Worm (Caenorhabditis elegans) whole organism, L4 larva: ENCODE results near the gene Y15E3A.5.

Experiments
- F10B5.3 ChIP-seq: sonication (generic microtip); optimal IDR thresholded peaks from 2 replicates; lab custom pipeline; 2016; ENCODE audit warnings: mild to moderate bottlenecking, missing genetic modification characterization, missing compliant biosample characterization
- F44E2.7 ChIP-seq: fragments of 200-800 bp; sonication (Bioruptor generic); IDR thresholded peaks from 2 replicates; pipeline ENCODE4 v2.1.2; 2022; ENCODE audit warnings: missing genetic modification characterization, missing compliant biosample characterization
- F49E8.2 ChIP-seq: sonication (generic microtip); optimal IDR thresholded peaks from 2 replicates; lab custom pipeline; 2016; ENCODE audit warnings: missing compliant biosample characterization, mild to moderate bottlenecking, missing genetic modification characterization, borderline replicate concordance
- Y48G9A.11 ChIP-seq: fragments of 200-800 bp; sonication (Bioruptor generic); IDR thresholded peaks from 2 replicates; pipeline ENCODE4 v1.3.6; 2022; ENCODE audit warnings: missing genetic modification reagents, missing genetic modification characterization, missing compliant biosample characterization
- Y75B8A.6 ChIP-seq: fragments of 200-800 bp; sonication (Bioruptor generic); IDR thresholded peaks from 2 replicates; pipeline ENCODE4 v1.3.6; 2022; ENCODE audit warnings: missing genetic modification reagents, missing genetic modification characterization, missing compliant biosample characterization
- ZK337.2 ChIP-seq: fragments of 200-800 bp; sonication (Bioruptor generic); IDR thresholded peaks from 2 replicates; pipeline ENCODE4 v1.3.6; 2022; ENCODE audit warnings: missing genetic modification reagents, missing genetic modification characterization, missing compliant biosample characterization
- aha-1 ChIP-seq: fragments of 150-350 bp; peaks from one replicate; lab custom pipeline; 2014; ENCODE audit warnings: missing biosample characterization, missing genetic modification characterization
- ceh-20 ChIP-seq: fragments of 200-800 bp; sonication (Bioruptor generic); IDR thresholded peaks from 2 replicates; pipeline ENCODE4 v1.3.6; 2022; ENCODE audit warnings: missing genetic modification reagents, missing genetic modification characterization, missing compliant biosample characterization
- ceh-28 ChIP-seq: fragments of 150-350 bp; optimal IDR thresholded peaks from 2 replicates; lab custom pipeline; 2014; ENCODE audit warnings: missing biosample characterization, missing genetic modification reagents, missing genetic modification characterization
- ceh-32 ChIP-seq: sonication (generic microtip); optimal IDR thresholded peaks from 2 replicates; lab custom pipeline; 2016; ENCODE audit warnings: mild to moderate bottlenecking, missing genetic modification characterization, missing compliant biosample characterization; ENCODE audit not compliant: poor library complexity
- ceh-62 ChIP-seq: sonication (generic microtip); optimal IDR thresholded peaks from 2 replicates; lab custom pipeline; 2017; ENCODE audit warnings: missing biosample characterization, missing genetic modification characterization
- ceh-82 ChIP-seq: sonication (generic microtip); optimal IDR thresholded peaks from 2 replicates; lab custom pipeline; 2017; ENCODE audit warnings: missing biosample characterization, missing genetic modification characterization
- ces-1 ChIP-seq: fragments of 150-350 bp; sonication (generic microtip); optimal IDR thresholded peaks from 4 replicates; lab custom pipeline; 2014; ENCODE audit warnings: missing biosample characterization, missing genetic modification reagents, missing genetic modification characterization
- daf-12 ChIP-seq: fragments of 150-350 bp; optimal IDR thresholded peaks from 2 replicates; lab custom pipeline; 2014; ENCODE audit warnings: missing biosample characterization, missing genetic modification reagents, missing genetic modification characterization
- daf-16 ChIP-seq, 3 experiments: sonication (generic microtip); optimal IDR thresholded peaks; 2 replicates each; lab custom pipeline; 2016 to 2017; ENCODE audit warnings: missing genetic modification characterization in 3 of 3, missing genetic modification reagents in 3 of 3, mild to moderate bottlenecking in 2 of 3, missing compliant biosample characterization in 2 of 3, missing biosample characterization in 1 of 3, moderate library complexity in 1 of 3
- daf-19 ChIP-seq: fragments of 200-800 bp; sonication (Bioruptor generic); conservative IDR thresholded peaks from 2 replicates; pipeline ENCODE4 v1.3.6; 2022; ENCODE audit warnings: missing genetic modification characterization, missing compliant biosample characterization
- daf-8 ChIP-seq: fragments of 200-800 bp; sonication (Bioruptor generic); IDR thresholded peaks from 2 replicates; pipeline ENCODE4 v1.3.6; 2022; ENCODE audit warnings: missing genetic modification characterization, missing compliant biosample characterization
- dmd-6 ChIP-seq: fragments of 200-800 bp; sonication (Bioruptor generic); IDR thresholded peaks from 2 replicates; pipeline ENCODE4 v1.3.6; 2022; ENCODE audit warnings: missing genetic modification reagents, missing genetic modification characterization, missing compliant biosample characterization
- dmd-8 ChIP-seq: fragments of 200-800 bp; sonication (Bioruptor generic); IDR thresholded peaks from 2 replicates; pipeline ENCODE4 v1.3.6; 2022; ENCODE audit warnings: missing genetic modification characterization, missing compliant biosample characterization
- dmd-9 ChIP-seq: fragments of 200-800 bp; sonication (Bioruptor generic); IDR thresholded peaks from 2 replicates; pipeline ENCODE4 v1.3.6; 2022; ENCODE audit warnings: missing genetic modification reagents, missing genetic modification characterization, missing compliant biosample characterization
- dpl-1 ChIP-seq: fragments of 150-350 bp; optimal IDR thresholded peaks from 2 replicates; lab custom pipeline; 2014; ENCODE audit warnings: missing biosample characterization, missing genetic modification reagents, missing genetic modification characterization
- egl-27 ChIP-seq: sonication (generic microtip); optimal IDR thresholded peaks from 3 replicates; lab custom pipeline; 2017; ENCODE audit warnings: missing biosample characterization, missing genetic modification reagents, missing genetic modification characterization
- egl-43 ChIP-seq: fragments of 200-800 bp; sonication (Bioruptor generic); IDR thresholded peaks from 2 replicates; pipeline ENCODE4 v1.3.6; 2022; ENCODE audit warnings: missing genetic modification reagents, missing genetic modification characterization, missing compliant biosample characterization
- fkh-10 ChIP-seq: fragments of 150-350 bp; optimal IDR thresholded peaks from 2 replicates; lab custom pipeline; 2014; ENCODE audit warnings: missing biosample characterization, missing genetic modification reagents, missing genetic modification characterization
- gei-8 ChIP-seq: fragments of 200-800 bp; sonication (Bioruptor generic); optimal IDR thresholded peaks from 2 replicates; lab custom pipeline; 2018; ENCODE audit warnings: mild to moderate bottlenecking, missing genetic modification characterization, missing compliant biosample characterization
- hlh-30 ChIP-seq: sonication (generic microtip); optimal IDR thresholded peaks from 2 replicates; lab custom pipeline; 2017; ENCODE audit warnings: antibody characterized with exemption, mild to moderate bottlenecking, missing genetic modification characterization, missing compliant biosample characterization; ENCODE audit not compliant: insufficient read depth
- lim-7 ChIP-seq: fragments of 200-800 bp; sonication (Bioruptor generic); IDR thresholded peaks from 2 replicates; pipeline ENCODE4 v1.3.6; 2022; ENCODE audit warnings: missing genetic modification characterization, missing compliant biosample characterization
- lin-38 ChIP-seq: fragments of 200-800 bp; sonication (Bioruptor generic); IDR thresholded peaks from 2 replicates; pipeline ENCODE4 v1.3.6; 2022; ENCODE audit warnings: missing genetic modification reagents, missing genetic modification characterization, missing compliant biosample characterization
- lin-39 ChIP-seq: fragments of 150-350 bp; optimal IDR thresholded peaks from 2 replicates; lab custom pipeline; 2014; ENCODE audit warnings: missing biosample characterization, missing genetic modification reagents, missing genetic modification characterization
- lir-3 ChIP-seq: sonication (generic microtip); optimal IDR thresholded peaks from 2 replicates; lab custom pipeline; 2016; ENCODE audit warnings: mild to moderate bottlenecking, missing genetic modification characterization, missing compliant biosample characterization
- mdl-1 ChIP-seq, 2 experiments: fragments of 150-350 bp in 1 of 2; sonication (generic microtip) in 1 of 2; optimal IDR thresholded peaks; 2 replicates each; lab custom pipeline; 2014 to 2017; ENCODE audit warnings: missing biosample characterization in 2 of 2, missing genetic modification characterization in 2 of 2
- mdt-29 ChIP-seq: fragments of 200-800 bp; sonication (Bioruptor generic); IDR thresholded peaks from 2 replicates; pipeline ENCODE4 v1.3.6; 2022; ENCODE audit warnings: missing genetic modification reagents, missing genetic modification characterization, missing compliant biosample characterization
- mep-1 ChIP-seq: fragments of 150-350 bp; sonication (generic microtip); optimal IDR thresholded peaks from 3 replicates; lab custom pipeline; 2014; ENCODE audit warnings: missing biosample characterization, missing genetic modification characterization
- mes-2 ChIP-seq: sonication (generic microtip); optimal IDR thresholded peaks from 2 replicates; lab custom pipeline; 2016; ENCODE audit warnings: missing genotype, mild to moderate bottlenecking, missing genetic modification characterization, missing compliant biosample characterization; ENCODE audit not compliant: poor library complexity, severe bottlenecking
- mxl-2 ChIP-seq: fragments of 200-800 bp; sonication (Bioruptor generic); conservative IDR thresholded peaks from 2 replicates; pipeline ENCODE4 v1.3.6; 2022; ENCODE audit warnings: missing genetic modification reagents, missing genetic modification characterization, missing compliant biosample characterization
- mxl-3 ChIP-seq: fragments of 200-800 bp; sonication (Bioruptor generic); optimal IDR thresholded peaks from 2 replicates; lab custom pipeline; 2018; ENCODE audit warnings: mild to moderate bottlenecking, missing genetic modification characterization, missing compliant biosample characterization
- nhr-25 ChIP-seq: sonication (generic microtip); optimal IDR thresholded peaks from 2 replicates; lab custom pipeline; 2017; ENCODE audit warnings: missing genetic modification characterization, mild to moderate bottlenecking, missing compliant biosample characterization, antibody characterized with exemption, moderate library complexity, borderline replicate concordance; ENCODE audit not compliant: insufficient read depth
- nhr-28 ChIP-seq: fragments of 150-350 bp; optimal IDR thresholded peaks from 2 replicates; lab custom pipeline; 2014; ENCODE audit warnings: missing biosample characterization, missing genetic modification characterization
- nhr-41 ChIP-seq: fragments of 200-800 bp; sonication (Bioruptor generic); IDR thresholded peaks from 2 replicates; pipeline ENCODE4 v1.3.6; 2022; ENCODE audit warnings: missing genetic modification reagents, missing genetic modification characterization, missing compliant biosample characterization
- nhr-6 ChIP-seq: fragments of 150-350 bp; optimal IDR thresholded peaks from 2 replicates; lab custom pipeline; 2014; ENCODE audit warnings: missing biosample characterization, missing genetic modification characterization
- nhr-77 ChIP-seq: fragments of 150-350 bp; optimal IDR thresholded peaks from 2 replicates; lab custom pipeline; 2014; ENCODE audit warnings: missing biosample characterization, missing genetic modification characterization
- pqm-1 ChIP-seq: sonication (generic microtip); optimal IDR thresholded peaks from 2 replicates; lab custom pipeline; 2017; ENCODE audit warnings: missing biosample characterization, missing genetic modification characterization
- set-16 ChIP-seq: fragments of 200-800 bp; sonication (Bioruptor generic); IDR thresholded peaks from 2 replicates; pipeline ENCODE4 v1.3.6; 2022; ENCODE audit warnings: missing genetic modification reagents, missing genetic modification characterization, missing compliant biosample characterization
- skn-1 ChIP-seq: fragments of 150-350 bp; optimal IDR thresholded peaks from 2 replicates; lab custom pipeline; 2014; ENCODE audit warnings: missing biosample characterization, missing genetic modification characterization
- snpc-4 ChIP-seq: fragments of 150-350 bp; optimal IDR thresholded peaks from 2 replicates; lab custom pipeline; 2014; ENCODE audit warnings: missing biosample characterization, missing genetic modification characterization
- tag-97 ChIP-seq: fragments of 200-800 bp; sonication (Bioruptor generic); IDR thresholded peaks from 2 replicates; pipeline ENCODE4 v1.3.6; 2022; ENCODE audit warnings: missing genetic modification characterization, missing compliant biosample characterization
- tra-1 ChIP-seq: fragments of 200-800 bp; sonication (Bioruptor generic); IDR thresholded peaks from 2 replicates; pipeline ENCODE4 v1.3.6; 2022; ENCODE audit warnings: missing genetic modification reagents, missing genetic modification characterization, missing compliant biosample characterization
- unc-39 ChIP-seq: sonication (generic microtip); optimal IDR thresholded peaks from 2 replicates; lab custom pipeline; 2017; ENCODE audit warnings: missing biosample characterization, missing genetic modification characterization
- vab-7 ChIP-seq: fragments of 200-800 bp; sonication (Bioruptor generic); IDR thresholded peaks from 2 replicates; pipeline ENCODE4 v1.3.6; 2022; ENCODE audit warnings: missing genetic modification reagents, missing genetic modification characterization, missing compliant biosample characterization
- zag-1 ChIP-seq: fragments of 150-350 bp; optimal IDR thresholded peaks from 2 replicates; lab custom pipeline; 2014; ENCODE audit warnings: missing biosample characterization, missing genetic modification characterization
- zfp-2 ChIP-seq: sonication (generic microtip); optimal IDR thresholded peaks from 2 replicates; lab custom pipeline; 2016; ENCODE audit warnings: mild to moderate bottlenecking, missing genetic modification characterization, missing compliant biosample characterization
- ztf-11 ChIP-seq: fragments of 150-350 bp; optimal IDR thresholded peaks from 2 replicates; lab custom pipeline; 2014; ENCODE audit warnings: missing biosample characterization, missing genetic modification characterization
- ztf-7 ChIP-seq: fragments of 150-350 bp; optimal IDR thresholded peaks from 2 replicates; lab custom pipeline; 2014; ENCODE audit warnings: missing biosample characterization, missing genetic modification characterization

The Y15E3A.5 gene

ce11 chrX:15365235-15365634, 24.9 kb downstream of the Y15E3A.5 start (continued):
- no peak for TF ChIP-seq tag-97 (GFP tag; lab: Robert Waterston, UW)
- no peak for TF ChIP-seq zfp-2 (tag; lab: Kevin White, UChicago)
- peak; percentile 32; the same call in 1 of the 2 replicates for TF ChIP-seq set-16 (GFP tag; lab: Robert Waterston, UW)
- TF ChIP-seq egl-27 (tag; lab: Kevin White, UChicago): no peak
- no peak for TF ChIP-seq nhr-41 (GFP tag; lab: Robert Waterston, UW)
- no peak for TF ChIP-seq lim-7
- TF ChIP-seq ceh-32 (tag; lab: Kevin White, UChicago): no peak
- TF ChIP-seq lin-39 (tag; lab: Kevin White, UChicago): no peak
- TF ChIP-seq ztf-7 (tag; lab: Kevin White, UChicago): no peak
- TF ChIP-seq mes-2: peak; percentile 47
- no peak for TF ChIP-seq egl-43 (GFP tag; lab: Robert Waterston, UW)
- TF ChIP-seq ceh-62 (tag; lab: Kevin White, UChicago): no peak
- TF ChIP-seq mdt-29: peak; percentile 64; the same call in 1 of the 2 replicates
- no peak for TF ChIP-seq Y48G9A.11 (GFP tag; lab: Robert Waterston, UW)
- TF ChIP-seq ces-1: no peak
- TF ChIP-seq vab-7 (GFP tag; lab: Robert Waterston, UW): no peak
- no peak for TF ChIP-seq unc-39 (tag; lab: Kevin White, UChicago)
- TF ChIP-seq ZK337.2 (GFP tag; lab: Robert Waterston, UW): no peak
- TF ChIP-seq nhr-6 (tag; lab: Kevin White, UChicago): peak; percentile 4
- TF ChIP-seq dmd-8 (GFP tag; lab: Robert Waterston, UW): no peak
- TF ChIP-seq daf-19 (GFP tag; lab: Robert Waterston, UW): no peak
- TF ChIP-seq nhr-28 (tag; lab: Kevin White, UChicago): peak; percentile 86
- no peak for TF ChIP-seq Y75B8A.6
- no peak for TF ChIP-seq ztf-11 (tag; lab: Kevin White, UChicago)
- no peak for TF ChIP-seq gei-8 (GFP tag; lab: Kevin White, UChicago)
- no peak for TF ChIP-seq dpl-1 (GFP tag; lab: Kevin White, UChicago)
- no peak for TF ChIP-seq lin-38
- peak; percentile 28; the same call in 1 of the 2 replicates for TF ChIP-seq dmd-6 (GFP tag; lab: Robert Waterston, UW)
- no peak for TF ChIP-seq nhr-25
- no peak for TF ChIP-seq mxl-2 (GFP tag; lab: Robert Waterston, UW)
- TF ChIP-seq dmd-9: no peak
- TF ChIP-seq F10B5.3: no peak
- TF ChIP-seq ceh-20: 0 out of 2 replicates have a peak, but pooled peaks have one; percentile 56
- peak; percentile 62 for TF ChIP-seq tra-1
- peak; percentile 45 for TF ChIP-seq fkh-10 (GFP tag; lab: Kevin White, UChicago)
- no peak for TF ChIP-seq daf-12 (tag; lab: Kevin White, UChicago)
- TF ChIP-seq skn-1: no peak
- TF ChIP-seq F49E8.2 (tag; lab: Kevin White, UChicago): no peak
- TF ChIP-seq aha-1 (tag; lab: Kevin White, UChicago): peak; percentile 97

ce11 chrX:15365767-15366177, 25.4 kb downstream of the Y15E3A.5 start, which contains the start of gene C33A11.2:
Gene C33A11.2 (plus strand): TSS chrX:15365992.
- TF ChIP-seq F44E2.7 (GFP tag; lab: Robert Waterston, UW) (no peak), lir-3 (tag; lab: Kevin White, UChicago) (no peak), daf-8 (GFP tag; lab: Robert Waterston, UW) (no peak), dpl-1 (GFP tag; lab: Kevin White, UChicago) (peak; percentile 9), zag-1 (tag; lab: Kevin White, UChicago) (no peak), ceh-82 (tag; lab: Kevin White, UChicago) (no peak), hlh-30 (tag; lab: Kevin White, UChicago) (peak; percentile 66), mxl-3 (no peak), F49E8.2 (tag; lab: Kevin White, UChicago) (no peak), daf-16 (GFP tag; optimal IDR thresholded peaks at IDR 0.05; lab: Kevin White, UChicago) (no peak), daf-16 (tag; optimal IDR thresholded peaks at IDR 0.05; lab: Kevin White, UChicago) (peak; percentile 96), nhr-28 (tag; lab: Kevin White, UChicago) (peak; percentile 61), ceh-28 (tag; lab: Kevin White, UChicago) (no peak), snpc-4 (tag; lab: Kevin White, UChicago) (no peak), nhr-77 (peak; percentile 69), mdl-1 (tag; optimal IDR thresholded peaks at IDR 0.05; lab: Kevin White, UChicago) (peak in 1 of 2 experiments; percentile 49), pqm-1 (tag; lab: Kevin White, UChicago) (peak; percentile 61), fkh-10 (GFP tag; lab: Kevin White, UChicago) (no peak), mep-1 (tag; lab: Kevin White, UChicago) (no peak)
